Fruit fly (Drosophila melanogaster) Kc167 (cell line): ENCODE data around the gene CheB38a.

Experiments used
- Myc ChIP-seq: fragments of >200 bp; optimal IDR thresholded peaks from 2 replicates; lab custom pipeline; 2017; ENCODE audit warnings: missing external identifiers
- Sin3A ChIP-seq: fragments of >200 bp; optimal IDR thresholded peaks from 2 replicates; lab custom pipeline; 2018; ENCODE audit warnings: missing external identifiers
- h ChIP-seq: fragments of >200 bp; optimal IDR thresholded peaks from 3 replicates; lab custom pipeline; 2018; ENCODE audit warnings: missing external identifiers
- insv ChIP-seq: fragments of >200 bp; optimal IDR thresholded peaks from 3 replicates; lab custom pipeline; 2018; ENCODE audit warnings: missing external identifiers
- psq ChIP-seq: fragments of >200 bp; optimal IDR thresholded peaks from 2 replicates; lab custom pipeline; 2017; ENCODE audit warnings: missing external identifiers
- ttk ChIP-seq: sonication (Bioruptor generic); optimal IDR thresholded peaks from 2 replicates; lab custom pipeline; 2017; ENCODE audit warnings: missing external identifiers

The CheB38a gene

DNA sequence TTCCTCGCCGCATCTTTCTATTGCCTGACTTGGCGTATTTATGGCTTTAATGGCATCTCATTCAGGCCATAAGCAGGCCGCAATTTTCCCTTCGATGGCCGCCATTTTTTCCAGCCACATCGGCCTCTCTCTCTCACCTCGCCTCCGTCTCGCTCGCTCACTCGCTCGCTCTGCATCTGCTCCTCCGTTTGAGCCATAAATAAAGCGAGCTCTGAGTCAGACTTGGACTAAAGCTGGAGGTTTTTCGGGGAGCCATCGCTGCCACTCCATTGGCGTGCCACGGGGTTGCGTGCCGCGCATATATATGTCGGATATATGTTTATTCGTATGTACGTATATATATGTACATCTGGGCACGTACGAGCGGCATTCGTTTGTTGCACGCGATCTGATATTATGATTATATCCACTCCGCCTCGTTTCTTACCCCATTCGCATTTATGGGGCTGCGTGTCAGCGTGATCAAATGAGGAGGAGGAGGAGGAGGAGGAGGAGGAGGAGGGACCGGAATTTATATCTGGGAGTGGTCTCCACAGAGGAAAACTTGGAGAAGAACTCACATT is 41.3 kb downstream of the CheB38a start:
- TF ChIP-seq ttk (lab: Kevin White, UChicago) (no peak), Sin3A (lab: Kevin White, UChicago) (no peak), psq (lab: Kevin White, UChicago) (no peak), Myc (lab: Kevin White, UChicago) (no peak), h (lab: Kevin White, UChicago) (no peak), insv (lab: Kevin White, UChicago) (no peak)

DNA sequence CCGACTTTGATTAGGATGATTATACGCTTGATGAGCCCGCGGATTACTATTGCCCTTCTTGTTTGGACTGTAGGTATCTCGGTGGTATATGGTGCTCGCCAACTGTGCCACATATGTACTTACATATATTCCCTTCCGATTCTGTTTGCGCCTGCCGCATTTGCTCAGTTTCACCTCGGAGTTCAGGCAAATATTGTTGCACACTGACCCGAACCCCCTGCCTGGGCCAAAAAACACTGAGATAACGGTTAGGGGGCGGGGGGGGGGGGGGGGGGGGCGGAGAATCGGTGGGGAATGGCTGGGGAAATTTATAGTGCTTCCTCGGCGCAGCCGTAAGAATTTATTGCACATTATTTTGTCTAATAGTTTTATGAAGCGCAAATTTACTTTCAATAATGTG is 42.4 kb downstream of the CheB38a start:
- TF ChIP-seq Myc (lab: Kevin White, UChicago) (no peak), insv (lab: Kevin White, UChicago) (no peak), Sin3A (lab: Kevin White, UChicago) (no peak), h (lab: Kevin White, UChicago) (no peak), ttk (lab: Kevin White, UChicago) (no peak), psq (lab: Kevin White, UChicago) (no peak)

DNA sequence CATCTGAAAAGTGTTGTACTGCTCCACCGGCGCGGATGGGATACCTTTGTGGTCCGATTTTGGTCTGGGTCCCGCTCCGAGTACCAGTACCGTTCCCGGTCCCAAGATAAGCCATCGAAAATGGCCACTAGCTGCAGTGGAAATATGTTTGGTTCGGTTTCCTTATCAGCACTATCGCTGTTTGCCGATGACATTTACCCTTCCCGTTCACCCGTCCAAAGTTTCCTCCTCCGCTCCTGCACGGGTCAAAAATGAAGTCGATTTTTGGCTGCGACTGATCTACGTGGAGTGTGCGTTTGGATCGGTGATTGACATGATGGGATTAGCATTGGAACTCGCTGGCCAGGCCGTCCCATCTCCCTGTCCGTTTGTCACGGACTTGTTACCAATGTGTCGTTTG is 43.9 kb downstream of the CheB38a start:
- no peak for TF ChIP-seq h (lab: Kevin White, UChicago)

DNA sequence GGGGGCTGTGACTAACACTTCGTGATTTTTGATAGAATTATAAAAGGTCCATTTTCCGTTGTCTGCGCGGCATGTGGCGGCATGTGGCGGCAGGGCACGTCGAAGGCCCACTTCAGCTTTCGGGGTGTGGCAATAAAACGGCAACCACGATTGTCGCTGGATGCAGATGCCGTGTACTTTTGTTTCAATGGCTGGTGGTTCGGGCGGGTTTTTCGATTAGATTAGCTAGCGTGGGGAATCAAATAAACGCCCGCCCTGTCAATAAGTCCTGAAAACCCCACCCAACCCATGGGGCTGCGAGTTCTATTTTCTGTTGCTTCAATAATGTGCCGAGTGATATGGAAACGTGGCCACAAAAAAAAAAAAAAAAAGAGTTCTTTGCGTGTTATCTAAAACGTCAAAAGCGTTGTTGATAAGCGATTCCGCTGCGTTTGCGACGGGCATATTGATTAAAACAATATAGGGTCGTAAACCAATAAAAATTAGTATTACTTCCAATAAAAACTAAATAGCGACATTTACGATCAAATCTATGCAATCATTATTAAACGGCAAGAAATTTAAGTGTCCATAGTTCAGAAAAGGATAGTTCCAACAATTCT is 44.8 kb downstream of the CheB38a start:
- no peak for TF ChIP-seq Sin3A (lab: Kevin White, UChicago)

DNA sequence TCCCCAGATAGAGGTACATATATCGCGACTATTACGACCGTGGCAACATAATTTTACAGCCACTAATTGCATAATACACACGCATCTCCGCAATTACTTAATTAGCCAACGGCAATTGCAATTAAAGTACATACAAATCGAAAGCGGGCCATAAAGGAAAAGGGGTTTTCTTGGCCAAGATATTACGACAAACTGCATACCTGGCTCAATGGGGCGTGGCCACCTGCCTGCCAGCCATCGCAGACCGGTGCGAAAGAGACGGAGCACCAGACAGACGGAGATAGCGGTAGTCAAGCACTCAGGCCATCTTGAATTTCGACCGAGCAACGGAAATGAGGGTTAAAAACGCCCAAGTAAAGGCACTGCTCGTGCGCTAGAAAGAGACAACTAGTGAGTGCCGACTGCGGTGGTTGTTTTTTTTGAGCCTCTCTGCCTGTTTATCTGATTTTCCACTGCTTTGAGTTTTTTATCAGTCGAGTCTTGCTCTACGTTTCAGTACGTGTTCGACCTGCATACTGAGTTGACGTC is 48.0 kb downstream of the CheB38a start, which contains the start of gene cad:
Gene cad (plus strand): TSS at position 490 of the 528 bp plus-strand sequence.
- TF ChIP-seq ttk (lab: Kevin White, UChicago) (no peak), h (lab: Kevin White, UChicago) (no peak), Myc (lab: Kevin White, UChicago) (no peak), Sin3A (lab: Kevin White, UChicago) (no peak), psq (lab: Kevin White, UChicago) (no peak), insv (lab: Kevin White, UChicago) (no peak)

DNA sequence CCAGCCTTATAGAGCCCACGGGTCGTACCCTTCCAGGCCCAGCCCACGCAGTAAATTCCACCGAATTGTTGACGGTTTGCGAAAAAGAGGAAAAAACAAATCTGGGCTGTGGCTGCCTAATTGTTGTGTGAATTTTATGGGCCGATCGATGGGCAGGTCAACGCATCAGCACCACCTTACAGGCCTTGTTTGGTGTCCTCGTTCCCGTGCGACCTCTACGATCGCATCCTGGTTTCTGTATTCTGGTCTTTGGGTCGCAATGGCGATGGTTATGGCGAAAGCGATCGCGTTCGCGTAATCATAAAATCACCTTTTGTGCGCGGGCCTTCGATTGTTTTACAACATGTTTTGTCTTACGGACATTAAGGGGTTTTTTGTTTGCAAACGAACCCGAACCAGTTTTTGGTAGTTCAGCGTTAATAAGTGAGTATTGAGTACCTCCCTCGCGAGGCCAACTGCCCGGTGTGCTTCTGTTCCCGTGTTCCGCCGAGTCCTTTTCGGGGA is 49.7 kb downstream of the CheB38a start:
- TF ChIP-seq psq (lab: Kevin White, UChicago) (no peak), h (lab: Kevin White, UChicago) (no peak), Myc (lab: Kevin White, UChicago) (no peak), ttk (lab: Kevin White, UChicago) (no peak), insv (lab: Kevin White, UChicago) (no peak), Sin3A (lab: Kevin White, UChicago) (no peak)
